Worm (Caenorhabditis elegans) whole organism, midembryonic: ENCODE results near the gene col-163.

Source experiments
- flt-1 ChIP-seq: fragments of 200-800 bp; sonication (Bioruptor generic); IDR thresholded peaks from 2 replicates; pipeline ENCODE4 v1.3.6; 2022; ENCODE audit warnings: missing genetic modification characterization, missing compliant biosample characterization
- ref-1 ChIP-seq: fragments of 200-800 bp; sonication (Bioruptor generic); conservative IDR thresholded peaks from 2 replicates; pipeline ENCODE4 v1.3.6; 2022; ENCODE audit warnings: missing genetic modification reagents, missing genetic modification characterization, missing compliant biosample characterization

- TF ChIP-seq flt-1 (GFP tag; lab: Robert Waterston, UW) (no peak), ref-1 (GFP tag; lab: Robert Waterston, UW) (no peak)
These were observed 41.6 kb upstream of the col-163 start, which contains the start of gene abf-4 for ce11 chrV:20558270-20558669.
